Worm (Caenorhabditis elegans): ENCODE results near the gene lig-1.

DNA sequence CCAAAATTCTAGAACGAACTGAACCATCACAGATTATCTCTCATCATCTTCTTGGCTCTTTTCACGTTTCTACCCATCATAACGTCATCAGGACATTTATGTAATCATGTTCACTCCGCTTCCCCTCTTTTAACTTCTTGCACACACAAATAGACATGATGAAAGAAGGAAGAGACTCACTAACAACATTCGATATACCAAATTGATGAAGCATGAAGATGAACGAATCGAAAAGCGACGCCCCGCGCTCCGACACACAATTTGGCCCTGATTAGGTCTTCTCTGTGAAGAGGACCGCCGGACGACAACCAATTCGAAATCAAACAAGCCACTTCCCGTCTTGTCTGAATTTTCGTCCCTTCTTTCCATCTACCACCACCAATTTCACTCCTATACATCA is 4.6 kb downstream of the lig-1 start:
- TF ChIP-seq tbx-11 (GFP tag; IDR thresholded peaks at IDR 0.05) (no peak), flt-1 (GFP tag; IDR thresholded peaks at IDR 0.05) (no peak), ama-1 (optimal IDR thresholded peaks at IDR 0.05) (no peak), hmbx-1 (tag; optimal IDR thresholded peaks at IDR 0.05) (no peak), scrt-1 (GFP tag; IDR thresholded peaks at IDR 0.05) (no peak), tra-4 (tag; optimal IDR thresholded peaks at IDR 0.05) (no peak), sea-1 (GFP tag; conservative IDR thresholded peaks at IDR 0.05) (no peak), ceh-13 (GFP tag; optimal IDR thresholded peaks at IDR 0.05) (no peak), hmg-4 (GFP tag; optimal IDR thresholded peaks at IDR 0.05) (no peak), hnd-1 (tag; optimal IDR thresholded peaks at IDR 0.05) (no peak), aly-1 (tag; optimal IDR thresholded peaks at IDR 0.05) (no peak), B0310.2 (tag; optimal IDR thresholded peaks at IDR 0.05) (no peak), ceh-36 (tag; optimal IDR thresholded peaks at IDR 0.05) (no peak), pes-1 (GFP tag; IDR thresholded peaks at IDR 0.05) (no peak)
